Fruit fly (Drosophila melanogaster) S2 (cell line): Measurements from ENCODE around the gene HINT1.
A peak's percentile ranks its signal among the peaks of the same experiment; 100 is the strongest.

ENCODE experiments used
- CG8478 ChIP-seq: fragments of >200 bp; optimal IDR thresholded peaks from 2 replicates; lab custom pipeline; 2018
- CTCF ChIP-seq, 2 experiments: fragments of >200 bp; optimal IDR thresholded peaks; 2 replicates each; lab custom pipeline; 2018

DNA sequence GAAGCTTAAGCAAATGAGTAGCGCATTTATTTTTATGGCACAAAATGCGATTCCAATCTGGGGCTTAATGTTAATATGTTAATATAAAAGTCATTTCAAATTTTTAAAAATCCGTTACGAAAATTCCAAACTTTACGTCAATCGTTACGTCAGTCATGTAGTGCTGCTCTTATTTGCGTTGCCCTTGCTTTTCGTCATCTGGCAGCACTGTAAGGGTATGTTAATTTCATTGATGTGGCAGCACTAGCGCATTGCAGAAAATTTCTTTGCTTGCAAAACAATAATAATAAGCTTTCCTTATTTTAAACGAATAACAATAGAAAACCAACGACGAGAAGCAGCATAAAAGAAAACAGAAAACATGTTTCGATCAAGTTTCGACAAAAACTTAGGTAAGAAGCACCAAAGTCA is 30.1 kb upstream of the HINT1 start, which contains the start of gene Hrs:
- TF ChIP-seq CTCF (optimal IDR thresholded peaks at IDR 0.05; lab: Kevin White, UChicago): peak; percentile 25 to 54
- TF ChIP-seq CG8478 (lab: Kevin White, UChicago): no peak
